Fruit fly (Drosophila melanogaster): ENCODE measurements around the gene Ptip.

Ptip gene

DNA sequence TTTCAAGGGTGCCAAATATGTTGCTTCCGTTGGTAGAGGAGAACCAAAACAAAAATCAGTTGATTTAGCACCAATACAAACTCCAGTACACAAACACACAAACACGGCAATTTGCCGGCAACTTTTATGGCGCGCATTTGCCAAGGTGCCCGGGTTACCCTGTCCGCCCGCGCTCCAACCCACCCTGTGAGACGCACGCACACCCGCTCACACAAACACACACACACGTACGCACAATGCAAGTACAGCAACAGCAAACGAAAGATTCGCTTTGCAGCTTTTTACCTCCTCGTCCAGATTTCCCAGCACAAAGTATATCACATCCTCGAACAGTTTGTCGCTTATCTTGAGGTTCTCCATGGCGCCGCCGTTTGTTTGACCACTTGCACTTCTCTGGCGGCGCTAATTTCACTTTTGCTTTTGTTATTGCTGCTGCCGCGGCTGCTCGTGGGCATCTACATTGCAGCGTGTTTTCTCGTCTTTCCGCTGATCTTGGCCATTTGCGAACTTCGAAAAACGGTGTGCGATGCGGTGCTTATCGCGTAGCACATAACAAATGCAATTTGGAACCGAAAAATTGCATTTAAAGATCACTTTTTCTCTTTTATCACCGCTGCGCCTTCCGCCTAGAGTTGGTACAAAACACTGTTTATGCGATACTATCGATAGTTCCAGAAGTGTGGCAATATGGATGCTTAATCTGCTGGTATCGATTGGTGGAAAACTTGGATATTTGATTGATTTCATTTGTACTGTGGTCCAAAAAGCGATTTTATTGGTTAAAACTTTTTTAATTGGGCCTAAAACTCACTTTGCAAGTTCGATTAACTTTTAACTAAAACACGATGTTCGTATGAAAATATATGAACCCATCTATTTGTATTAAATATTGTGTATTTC lies at the start of gene Ptip (continued):
- TF ChIP-seq GATAe (GFP tag; conservative IDR thresholded peaks at IDR 0.05) (peak; percentile 43; the same call in 1 of the 2 replicates), dm (GFP tag; optimal IDR thresholded peaks at IDR 0.05) (peak; percentile 48), Lpt (GFP tag; optimal IDR thresholded peaks at IDR 0.05) (no peak), Dfd (GFP tag; optimal IDR thresholded peaks at IDR 0.05) (no peak), CG9932 (GFP tag; IDR thresholded peaks at IDR 0.05) (peak; percentile 67), wdn (GFP tag; IDR thresholded peaks at IDR 0.05) (peak; percentile 57; the same call in 1 of the 2 replicates), sens-2 (GFP tag; IDR thresholded peaks at IDR 0.05) (no peak), B-H1 (GFP tag; IDR thresholded peaks at IDR 0.05) (no peak), CG18476 (GFP tag; optimal IDR thresholded peaks at IDR 0.05) (no peak), pum (GFP tag; optimal IDR thresholded peaks at IDR 0.05) (no peak), CG42726 (GFP tag; IDR thresholded peaks at IDR 0.05; ENCODE audit: partially characterized antibody) (peak; percentile 97), ac (GFP tag; optimal IDR thresholded peaks at IDR 0.05) (no peak), org-1 (GFP tag; optimal IDR thresholded peaks at IDR 0.05) (no peak), CG11247 (GFP tag; IDR thresholded peaks at IDR 0.05) (no peak), wor (GFP tag; IDR thresholded peaks at IDR 0.05) (no peak), CG31388 (GFP tag; optimal IDR thresholded peaks at IDR 0.05) (no peak), CG12391 (tag; optimal IDR thresholded peaks at IDR 0.05) (peak; percentile 25), CG2678 (tag; optimal IDR thresholded peaks at IDR 0.05) (no peak), Fer1 (GFP tag; optimal IDR thresholded peaks at IDR 0.05) (no peak), dmrt99B (tag; optimal IDR thresholded peaks at IDR 0.05) (no peak), tna (GFP tag; IDR thresholded peaks at IDR 0.05; ENCODE audit: partially characterized antibody) (peak; percentile 89), bigmax (GFP tag; optimal IDR thresholded peaks at IDR 0.05) (peak; percentile 50), BEAF-32 (GFP tag; optimal IDR thresholded peaks at IDR 0.05) (peak; percentile 99), otp (GFP tag; IDR thresholded peaks at IDR 0.05) (peak; percentile 26; the same call in 1 of the 3 replicates), Dref (GFP tag; IDR thresholded peaks at IDR 0.05) (peak; percentile 94), CG13287 (GFP tag; IDR thresholded peaks at IDR 0.05; ENCODE audit: partially characterized antibody) (peak; percentile 95), trem (tag; optimal IDR thresholded peaks at IDR 0.05) (peak; percentile 55), ken (GFP tag; IDR thresholded peaks at IDR 0.05) (peak; percentile 56; the same call in 2 of the 3 replicates), psq (GFP tag; optimal IDR thresholded peaks at IDR 0.05) (no peak), NFAT (GFP tag; IDR thresholded peaks at IDR 0.05) (peak; percentile 66), unpg (GFP tag; optimal IDR thresholded peaks at IDR 0.05) (no peak), CG12155 (GFP tag; optimal IDR thresholded peaks at IDR 0.05) (no peak), CG5245 (GFP tag; optimal IDR thresholded peaks at IDR 0.05) (no peak), az2 (GFP tag; optimal IDR thresholded peaks at IDR 0.05) (no peak), ap (GFP tag; IDR thresholded peaks at IDR 0.05) (no peak), trh (GFP tag; optimal IDR thresholded peaks at IDR 0.05) (no peak), ssp (GFP tag; IDR thresholded peaks at IDR 0.05) (no peak), Hsf (GFP tag; optimal IDR thresholded peaks at IDR 0.05) (peak; percentile 14), CG2120 (GFP tag; optimal IDR thresholded peaks at IDR 0.05) (peak; percentile 39), CG14441 (GFP tag; IDR thresholded peaks at IDR 0.05) (no peak), HmgD (GFP tag; optimal IDR thresholded peaks at IDR 0.05) (peak; percentile 6), seq (GFP tag; IDR thresholded peaks at IDR 0.05) (peak; percentile 81), CG11093 (GFP tag; IDR thresholded peaks at IDR 0.05) (no peak), zen2 (GFP tag; IDR thresholded peaks at IDR 0.05; ENCODE audit: partially characterized antibody) (peak; percentile 94), aop (GFP tag; IDR thresholded peaks at IDR 0.05) (no peak), CG6254 (GFP tag; optimal IDR thresholded peaks at IDR 0.05) (peak; percentile 100), CG7745 (tag; optimal IDR thresholded peaks at IDR 0.05) (no peak), Lhr (GFP tag; optimal IDR thresholded peaks at IDR 0.05) (peak; percentile 29), dmrt11E (tag; optimal IDR thresholded peaks at IDR 0.05) (no peak), CTCF (GFP tag; optimal IDR thresholded peaks at IDR 0.05) (no peak)
